Fruit fly (Drosophila melanogaster): ENCODE measurements around the gene CG7884.
A peak's percentile ranks its signal among the peaks of the same experiment; 100 is the strongest.

Gene CG7884

DNA sequence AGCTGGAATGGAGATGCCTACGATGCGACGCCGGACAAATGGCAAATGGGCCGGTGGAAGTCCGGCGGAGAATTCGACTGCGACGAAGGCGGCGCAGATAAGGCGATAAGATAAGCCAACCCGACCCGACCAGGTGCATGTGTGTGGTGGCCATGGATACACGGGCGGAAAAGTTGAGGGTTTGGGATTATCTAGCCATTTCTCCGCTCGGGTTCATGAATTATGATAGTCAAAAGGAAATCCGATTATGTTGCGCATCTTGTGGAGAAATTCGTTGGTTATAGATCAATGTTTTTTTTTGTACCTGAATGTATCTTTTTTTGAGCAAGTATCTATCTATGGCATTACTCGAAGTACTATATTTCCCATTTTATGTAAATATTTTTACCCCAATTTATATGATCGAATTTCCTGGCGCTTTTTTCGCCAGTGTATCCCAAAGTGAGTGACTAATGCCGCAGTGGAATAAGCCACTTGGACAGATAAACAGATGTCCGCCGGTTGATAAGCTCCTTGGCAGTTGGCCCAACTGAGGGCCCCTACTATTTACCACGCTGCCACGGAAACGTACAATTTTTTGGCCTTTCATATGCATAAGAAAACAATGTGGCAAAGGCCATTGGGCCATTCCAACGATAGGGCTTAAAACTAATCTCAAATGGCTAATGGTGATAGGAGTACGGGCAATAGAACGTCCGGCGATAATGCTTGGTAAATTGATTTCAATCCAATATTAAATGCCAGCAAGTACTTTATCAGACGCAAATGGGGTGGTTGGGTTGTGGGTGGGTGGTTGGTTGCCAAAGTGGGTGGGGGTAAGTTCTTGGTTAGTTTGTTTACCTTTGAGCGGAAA, 27.0 kb downstream of the CG7884 start, which contains the start of gene CG7992 (continued):
- TF ChIP-seq CG11504 (tag; optimal IDR thresholded peaks at IDR 0.05) (peak; percentile 69), phol (tag; optimal IDR thresholded peaks at IDR 0.05) (peak; percentile 48), CrebB (tag; optimal IDR thresholded peaks at IDR 0.05) (no peak), sqz (GFP tag; optimal IDR thresholded peaks at IDR 0.05) (no peak), vfl (GFP tag; optimal IDR thresholded peaks at IDR 0.05) (peak; percentile 12), jumu (GFP tag; optimal IDR thresholded peaks at IDR 0.05) (peak; percentile 37), CG9609 (GFP tag; optimal IDR thresholded peaks at IDR 0.05) (peak; percentile 55), Side (GFP tag; optimal IDR thresholded peaks at IDR 0.05) (peak; percentile 70), Nf-YA (GFP tag; IDR thresholded peaks at IDR 0.05) (no peak), CG13424 (tag; optimal IDR thresholded peaks at IDR 0.05) (peak; percentile 60), CG6654 (GFP tag; optimal IDR thresholded peaks at IDR 0.05) (peak; percentile 6), CG7963 (GFP tag; IDR thresholded peaks at IDR 0.05; ENCODE audit: partially characterized antibody) (no peak), Usf (GFP tag; optimal IDR thresholded peaks at IDR 0.05) (peak; percentile 10), CG13296 (GFP tag; optimal IDR thresholded peaks at IDR 0.05) (peak; percentile 46), Taf1 (GFP tag; IDR thresholded peaks at IDR 0.05) (no peak; the same call in 1 of the 2 replicates), stc (GFP tag; IDR thresholded peaks at IDR 0.05) (0 out of 2 replicates have a peak, but pooled peaks have one; percentile 13), Mrtf (GFP tag; IDR thresholded peaks at IDR 0.05) (0 out of 3 replicates have a peak, but pooled peaks have one; percentile 44), pros (GFP tag; optimal IDR thresholded peaks at IDR 0.05) (peak; percentile 40), Hr78 (GFP tag; optimal IDR thresholded peaks at IDR 0.05) (peak in 1 of 2 experiments; percentile 32), pnt (GFP tag; optimal IDR thresholded peaks at IDR 0.05) (peak; percentile 46), CG7928 (GFP tag; optimal IDR thresholded peaks at IDR 0.05) (no peak), CG15073 (GFP tag; optimal IDR thresholded peaks at IDR 0.05) (no peak), so (GFP tag; IDR thresholded peaks at IDR 0.05) (peak; percentile 52; the same call in 1 of the 3 replicates), Rfx (GFP tag; IDR thresholded peaks at IDR 0.05) (peak; percentile 63), CG4282 (GFP tag; optimal IDR thresholded peaks at IDR 0.05) (no peak), ab (GFP tag; optimal IDR thresholded peaks at IDR 0.05) (no peak), otp (GFP tag; IDR thresholded peaks at IDR 0.05) (no peak), CG12219 (GFP tag; optimal IDR thresholded peaks at IDR 0.05) (peak; percentile 27), CG42726 (GFP tag; IDR thresholded peaks at IDR 0.05; ENCODE audit: partially characterized antibody) (no peak), C15 (GFP tag; IDR thresholded peaks at IDR 0.05) (no peak), B-H1 (GFP tag; IDR thresholded peaks at IDR 0.05) (no peak; the same call in 2 of the 3 replicates), dysf (GFP tag; IDR thresholded peaks at IDR 0.05) (peak; percentile 70), Asciz (GFP tag; optimal IDR thresholded peaks at IDR 0.05) (peak; percentile 14), gcm (GFP tag; optimal IDR thresholded peaks at IDR 0.05) (no peak), CG32772 (GFP tag; IDR thresholded peaks at IDR 0.05) (peak; percentile 41; the same call in 1 of the 2 replicates), Dll (GFP tag; IDR thresholded peaks at IDR 0.05; ENCODE audit: partially characterized antibody) (no peak), amos (GFP tag; IDR thresholded peaks at IDR 0.05; ENCODE audit: partially characterized antibody) (no peak), CG14710 (tag; optimal IDR thresholded peaks at IDR 0.05) (peak; percentile 1), CG8924 (tag; optimal IDR thresholded peaks at IDR 0.05) (peak; percentile 47), Atf3 (GFP tag; optimal IDR thresholded peaks at IDR 0.05) (no peak), tup (GFP tag; optimal IDR thresholded peaks at IDR 0.05) (peak; percentile 19), CG6683 (GFP tag; optimal IDR thresholded peaks at IDR 0.05) (peak; percentile 17), pho (GFP tag; optimal IDR thresholded peaks at IDR 0.05) (peak; percentile 74), Bteb2 (GFP tag; optimal IDR thresholded peaks at IDR 0.05) (peak; percentile 43), CG2116 (GFP tag; optimal IDR thresholded peaks at IDR 0.05) (peak; percentile 13), CG1233 (GFP tag; optimal IDR thresholded peaks at IDR 0.05) (peak; percentile 9), schlank (tag; optimal IDR thresholded peaks at IDR 0.05) (peak; percentile 5), CG1602 (GFP tag; optimal IDR thresholded peaks at IDR 0.05) (peak; percentile 35)

Data from whole organism, embryonic.